Fruit fly (Drosophila melanogaster) whole organism, wandering third instar larva: ENCODE results near the gene CG16779.

Experiments
- Dfd ChIP-seq: fragments of >200 bp; optimal IDR thresholded peaks from 2 replicates; lab custom pipeline; 2017; ENCODE audit warnings: missing biosample characterization, missing genetic modification characterization
- GATAd ChIP-seq: sonication (Bioruptor generic); optimal IDR thresholded peaks from 2 replicates; lab custom pipeline; 2016; ENCODE audit warnings: missing biosample characterization, missing genetic modification characterization
- Mio ChIP-seq: sonication (Bioruptor generic); optimal IDR thresholded peaks from 2 replicates; lab custom pipeline; 2016; ENCODE audit warnings: missing biosample characterization, missing genetic modification characterization
- N ChIP-seq: fragments of >200 bp; optimal IDR thresholded peaks from 2 replicates; lab custom pipeline; 2018; ENCODE audit warnings: missing biosample characterization, missing external identifiers, missing genetic modification characterization
- br ChIP-seq: fragments of 200-800 bp; sonication (Bioruptor generic); optimal IDR thresholded peaks from 2 replicates; lab custom pipeline; 2016; ENCODE audit warnings: missing biosample characterization, missing genetic modification characterization
- dsf ChIP-seq: sonication (Bioruptor generic); optimal IDR thresholded peaks from 2 replicates; lab custom pipeline; 2016; ENCODE audit warnings: missing biosample characterization, missing genetic modification characterization, borderline replicate concordance
- fru ChIP-seq: fragments of 200-800 bp; sonication (Bioruptor generic); optimal IDR thresholded peaks from 3 replicates; lab custom pipeline; 2016; ENCODE audit warnings: missing biosample characterization, mild to moderate bottlenecking, missing genetic modification characterization
- h ChIP-seq: fragments of 200-800 bp; sonication (Bioruptor generic); optimal IDR thresholded peaks from 3 replicates; lab custom pipeline; 2016; ENCODE audit warnings: missing biosample characterization, mild to moderate bottlenecking, missing genetic modification characterization
- lola ChIP-seq: fragments of >200 bp; optimal IDR thresholded peaks from 2 replicates; lab custom pipeline; 2017; ENCODE audit warnings: missing biosample characterization, missing genetic modification characterization
- psq ChIP-seq: fragments of 200-800 bp; sonication (Bioruptor generic); optimal IDR thresholded peaks from 3 replicates; lab custom pipeline; 2017; ENCODE audit warnings: missing biosample characterization, mild to moderate bottlenecking, missing genetic modification characterization, moderate library complexity
- usp ChIP-seq: fragments of >200 bp; optimal IDR thresholded peaks from 2 replicates; lab custom pipeline; 2017; ENCODE audit warnings: missing biosample characterization, missing genetic modification characterization

dm6 chr3R:9534595-9535217 is 41.2 kb upstream of the CG16779 start:
- TF ChIP-seq h (GFP tag; lab: Kevin White, UChicago): no peak
- TF ChIP-seq usp: no peak
- no peak for TF ChIP-seq fru (GFP tag; lab: Kevin White, UChicago)
- no peak for TF ChIP-seq Dfd (GFP tag; lab: Kevin White, UChicago)
- TF ChIP-seq psq (GFP tag; lab: Kevin White, UChicago): no peak
- no peak for TF ChIP-seq GATAd (GFP tag; lab: Kevin White, UChicago)
- TF ChIP-seq N (GFP tag; lab: Kevin White, UChicago): no peak
- TF ChIP-seq br (GFP tag; lab: Kevin White, UChicago): no peak
- TF ChIP-seq dsf (GFP tag; lab: Kevin White, UChicago): no peak
- no peak for TF ChIP-seq Mio (GFP tag; lab: Kevin White, UChicago)
- no peak for TF ChIP-seq lola
